Worm (Caenorhabditis elegans) whole organism, L4 larva: ENCODE measurements around the gene D1086.1.
"Not testable (repeated sequence)": the region's sequence is repeated elsewhere in the genome, so short reads cannot be mapped to it uniquely, and the experiment has no call there.

Experiments
- F10B5.3 ChIP-seq: sonication (generic microtip); optimal IDR thresholded peaks from 2 replicates; lab custom pipeline; 2016; ENCODE audit warnings: mild to moderate bottlenecking, missing genetic modification characterization, missing compliant biosample characterization
- F44E2.7 ChIP-seq: fragments of 200-800 bp; sonication (Bioruptor generic); IDR thresholded peaks from 2 replicates; pipeline ENCODE4 v2.1.2; 2022; ENCODE audit warnings: missing genetic modification characterization, missing compliant biosample characterization
- Y75B8A.6 ChIP-seq: fragments of 200-800 bp; sonication (Bioruptor generic); IDR thresholded peaks from 2 replicates; pipeline ENCODE4 v1.3.6; 2022; ENCODE audit warnings: missing genetic modification reagents, missing genetic modification characterization, missing compliant biosample characterization
- ZK337.2 ChIP-seq: fragments of 200-800 bp; sonication (Bioruptor generic); IDR thresholded peaks from 2 replicates; pipeline ENCODE4 v1.3.6; 2022; ENCODE audit warnings: missing genetic modification reagents, missing genetic modification characterization, missing compliant biosample characterization
- aha-1 ChIP-seq: fragments of 150-350 bp; peaks from one replicate; lab custom pipeline; 2014; ENCODE audit warnings: missing biosample characterization, missing genetic modification characterization
- arid-1 ChIP-seq: fragments of 200-800 bp; sonication (Bioruptor generic); conservative IDR thresholded peaks from 2 replicates; pipeline ENCODE4 v1.3.6; 2022; ENCODE audit warnings: missing genetic modification reagents, missing genetic modification characterization, missing compliant biosample characterization
- ceh-20 ChIP-seq: fragments of 200-800 bp; sonication (Bioruptor generic); IDR thresholded peaks from 2 replicates; pipeline ENCODE4 v1.3.6; 2022; ENCODE audit warnings: missing genetic modification reagents, missing genetic modification characterization, missing compliant biosample characterization
- ceh-44 ChIP-seq: fragments of 200-800 bp; sonication (Bioruptor generic); IDR thresholded peaks from 2 replicates; pipeline ENCODE4 v1.3.6; 2022; ENCODE audit warnings: missing genetic modification reagents, missing genetic modification characterization, missing compliant biosample characterization
- ces-1 ChIP-seq: fragments of 150-350 bp; sonication (generic microtip); optimal IDR thresholded peaks from 4 replicates; lab custom pipeline; 2014; ENCODE audit warnings: missing biosample characterization, missing genetic modification reagents, missing genetic modification characterization
- cey-2 ChIP-seq: sonication (generic microtip); optimal IDR thresholded peaks from 3 replicates; lab custom pipeline; 2017; ENCODE audit warnings: missing genetic modification characterization, mild to moderate bottlenecking, missing compliant biosample characterization, antibody characterized with exemption, borderline replicate concordance; ENCODE audit not compliant: insufficient read depth
- ctbp-1 ChIP-seq: fragments of 200-800 bp; sonication (Bioruptor generic); IDR thresholded peaks from 2 replicates; pipeline ENCODE4 v1.3.6; 2022; ENCODE audit warnings: missing genetic modification reagents, missing genetic modification characterization, missing compliant biosample characterization
- daf-16 ChIP-seq, 3 experiments: sonication (generic microtip); optimal IDR thresholded peaks; 2 replicates each; lab custom pipeline; 2016 to 2017; ENCODE audit warnings: missing genetic modification characterization in 3 of 3, missing genetic modification reagents in 3 of 3, mild to moderate bottlenecking in 2 of 3, missing compliant biosample characterization in 2 of 3, missing biosample characterization in 1 of 3, moderate library complexity in 1 of 3
- daf-8 ChIP-seq: fragments of 200-800 bp; sonication (Bioruptor generic); IDR thresholded peaks from 2 replicates; pipeline ENCODE4 v1.3.6; 2022; ENCODE audit warnings: missing genetic modification characterization, missing compliant biosample characterization
- dpl-1 ChIP-seq: fragments of 150-350 bp; optimal IDR thresholded peaks from 2 replicates; lab custom pipeline; 2014; ENCODE audit warnings: missing biosample characterization, missing genetic modification reagents, missing genetic modification characterization
- gei-8 ChIP-seq: fragments of 200-800 bp; sonication (Bioruptor generic); optimal IDR thresholded peaks from 2 replicates; lab custom pipeline; 2018; ENCODE audit warnings: mild to moderate bottlenecking, missing genetic modification characterization, missing compliant biosample characterization
- hif-1 ChIP-seq, 2 experiments: sonication (generic microtip); optimal IDR thresholded peaks; 2 replicates each; lab custom pipeline; 2016 to 2017; ENCODE audit warnings: missing compliant biosample characterization in 2 of 2, missing genetic modification characterization in 2 of 2, missing genetic modification reagents in 2 of 2, missing genotype in 2 of 2, mild to moderate bottlenecking in 1 of 2
- hlh-11 ChIP-seq: fragments of 200-800 bp; sonication (Bioruptor generic); optimal IDR thresholded peaks from 2 replicates; lab custom pipeline; 2018; ENCODE audit warnings: mild to moderate bottlenecking, missing genetic modification characterization, missing compliant biosample characterization
- hlh-30 ChIP-seq: sonication (generic microtip); optimal IDR thresholded peaks from 2 replicates; lab custom pipeline; 2017; ENCODE audit warnings: antibody characterized with exemption, mild to moderate bottlenecking, missing genetic modification characterization, missing compliant biosample characterization; ENCODE audit not compliant: insufficient read depth
- lir-3 ChIP-seq: sonication (generic microtip); optimal IDR thresholded peaks from 2 replicates; lab custom pipeline; 2016; ENCODE audit warnings: mild to moderate bottlenecking, missing genetic modification characterization, missing compliant biosample characterization
- lsy-2 ChIP-seq, 2 experiments: fragments of 150-350 bp in 1 of 2; sonication (generic microtip) in 1 of 2; optimal IDR thresholded peaks; 2 replicates each; lab custom pipeline; 2014 to 2017; ENCODE audit warnings: missing biosample characterization in 2 of 2, missing genetic modification characterization in 2 of 2
- madf-5 ChIP-seq, 2 experiments: fragments of 200-800 bp; sonication (Bioruptor generic); IDR thresholded peaks; 2 replicates each; pipeline ENCODE4 v1.3.6; 2022; ENCODE audit warnings: missing compliant biosample characterization in 2 of 2, missing genetic modification characterization in 2 of 2
- madf-9 ChIP-seq: fragments of 200-800 bp; sonication (Bioruptor generic); conservative IDR thresholded peaks from 2 replicates; pipeline ENCODE4 v1.3.6; 2022; ENCODE audit warnings: missing genetic modification reagents, missing genetic modification characterization, missing compliant biosample characterization
- mdt-29 ChIP-seq: fragments of 200-800 bp; sonication (Bioruptor generic); IDR thresholded peaks from 2 replicates; pipeline ENCODE4 v1.3.6; 2022; ENCODE audit warnings: missing genetic modification reagents, missing genetic modification characterization, missing compliant biosample characterization
- mes-2 ChIP-seq: sonication (generic microtip); optimal IDR thresholded peaks from 2 replicates; lab custom pipeline; 2016; ENCODE audit warnings: missing genotype, mild to moderate bottlenecking, missing genetic modification characterization, missing compliant biosample characterization; ENCODE audit not compliant: poor library complexity, severe bottlenecking
- nhr-10 ChIP-seq: fragments of 150-350 bp; optimal IDR thresholded peaks from 2 replicates; lab custom pipeline; 2014; ENCODE audit warnings: missing biosample characterization, missing genetic modification characterization
- nhr-25 ChIP-seq: sonication (generic microtip); optimal IDR thresholded peaks from 2 replicates; lab custom pipeline; 2017; ENCODE audit warnings: missing genetic modification characterization, mild to moderate bottlenecking, missing compliant biosample characterization, antibody characterized with exemption, moderate library complexity, borderline replicate concordance; ENCODE audit not compliant: insufficient read depth
- nhr-28 ChIP-seq: fragments of 150-350 bp; optimal IDR thresholded peaks from 2 replicates; lab custom pipeline; 2014; ENCODE audit warnings: missing biosample characterization, missing genetic modification characterization
- nhr-41 ChIP-seq: fragments of 200-800 bp; sonication (Bioruptor generic); IDR thresholded peaks from 2 replicates; pipeline ENCODE4 v1.3.6; 2022; ENCODE audit warnings: missing genetic modification reagents, missing genetic modification characterization, missing compliant biosample characterization
- nhr-42 ChIP-seq: fragments of 200-800 bp; sonication (Bioruptor generic); IDR thresholded peaks from 2 replicates; pipeline ENCODE4 v1.3.6; 2022; ENCODE audit warnings: missing genetic modification characterization, missing compliant biosample characterization
- nhr-48 ChIP-seq: sonication (generic microtip); optimal IDR thresholded peaks from 2 replicates; lab custom pipeline; 2016; ENCODE audit warnings: mild to moderate bottlenecking, missing genetic modification characterization, missing compliant biosample characterization
- nhr-6 ChIP-seq: fragments of 150-350 bp; optimal IDR thresholded peaks from 2 replicates; lab custom pipeline; 2014; ENCODE audit warnings: missing biosample characterization, missing genetic modification characterization
- nhr-77 ChIP-seq: fragments of 150-350 bp; optimal IDR thresholded peaks from 2 replicates; lab custom pipeline; 2014; ENCODE audit warnings: missing biosample characterization, missing genetic modification characterization
- pha-4 ChIP-seq, 2 experiments: fragments of 150-350 bp in 1 of 2; fragments of 200-800 bp in 1 of 2; sonication (Bioruptor generic) in 1 of 2; IDR thresholded peaks in 1 of 2; optimal IDR thresholded peaks in 1 of 2; 2 replicates each; pipeline versions ENCODE4 v1.3.6 to Lab custom; 2014 to 2022; ENCODE audit warnings: missing genetic modification characterization in 2 of 2, missing genetic modification reagents in 2 of 2, missing biosample characterization in 1 of 2, missing compliant biosample characterization in 1 of 2
- php-3 ChIP-seq: fragments of 200-800 bp; sonication (Bioruptor generic); IDR thresholded peaks from 2 replicates; pipeline ENCODE4 v1.3.6; 2022; ENCODE audit warnings: missing genetic modification reagents, missing genetic modification characterization, missing compliant biosample characterization
- rbr-2 ChIP-seq: sonication (generic microtip); optimal IDR thresholded peaks from 2 replicates; lab custom pipeline; 2016; ENCODE audit warnings: missing genotype, missing genetic modification characterization, missing compliant biosample characterization
- saeg-2 ChIP-seq: fragments of 200-800 bp; sonication (Bioruptor generic); IDR thresholded peaks from 2 replicates; pipeline ENCODE4 v1.3.6; 2022; ENCODE audit warnings: missing genetic modification reagents, missing genetic modification characterization, missing compliant biosample characterization
- set-16 ChIP-seq: fragments of 200-800 bp; sonication (Bioruptor generic); IDR thresholded peaks from 2 replicates; pipeline ENCODE4 v1.3.6; 2022; ENCODE audit warnings: missing genetic modification reagents, missing genetic modification characterization, missing compliant biosample characterization
- spr-1 ChIP-seq: sonication (generic microtip); optimal IDR thresholded peaks from 2 replicates; lab custom pipeline; 2016; ENCODE audit warnings: mild to moderate bottlenecking, missing genetic modification characterization, missing compliant biosample characterization
- tag-97 ChIP-seq: fragments of 200-800 bp; sonication (Bioruptor generic); IDR thresholded peaks from 2 replicates; pipeline ENCODE4 v1.3.6; 2022; ENCODE audit warnings: missing genetic modification characterization, missing compliant biosample characterization
- unc-62 ChIP-seq, 3 experiments: fragments of 150-350 bp in 1 of 3; sonication (generic microtip); optimal IDR thresholded peaks in 2 of 3; peaks in 1 of 3; 1 replicate in 1 of 3; 2 replicates in 2 of 3; lab custom pipeline; 2014 to 2017; ENCODE audit warnings: missing biosample characterization in 3 of 3, missing genetic modification characterization in 3 of 3, missing genetic modification reagents in 3 of 3, missing genotype in 1 of 3
- zip-11 ChIP-seq: fragments of 200-800 bp; sonication (Bioruptor generic); IDR thresholded peaks from 2 replicates; pipeline ENCODE4 v1.3.6; 2022; ENCODE audit warnings: missing genetic modification characterization, missing compliant biosample characterization
- zip-2 ChIP-seq: fragments of 150-350 bp; optimal IDR thresholded peaks from 2 replicates; lab custom pipeline; 2014; ENCODE audit warnings: missing biosample characterization, missing genetic modification characterization

Gene D1086.1

ce11 chrV:14098519-14098918 lies at the start of gene D1086.1, which contains the start of gene D1086.2:
Gene D1086.1 (plus strand): TSS chrV:14098858.
Gene D1086.2 (minus strand): TSS chrV:14098668.
- TF ChIP-seq daf-16 (GFP tag; optimal IDR thresholded peaks at IDR 0.05; lab: Kevin White, UChicago) (peak in 1 of 2 experiments; percentile 94), daf-16 (tag; optimal IDR thresholded peaks at IDR 0.05; lab: Kevin White, UChicago) (no peak), aha-1 (peak; percentile 39), daf-8 (GFP tag; lab: Robert Waterston, UW) (no peak), Y75B8A.6 (GFP tag; lab: Robert Waterston, UW) (no peak), nhr-42 (GFP tag; lab: Robert Waterston, UW) (no peak)
- TF ChIP-seq, all 104 proteins: peak for 2

- TF ChIP-seq dpl-1 (GFP tag; lab: Kevin White, UChicago); ceh-44 (GFP tag; lab: Robert Waterston, UW); ces-1 (GFP tag; lab: Kevin White, UChicago): not testable (repeated sequence)
Observed at ce11 chrV:14049274-14049673, 49.4 kb upstream of the D1086.1 start, which contains the start of gene F58D12.1. Gene F58D12.1 (plus strand): TSS chrV:14049574.

- peak; percentile 69 for TF ChIP-seq zip-2 (tag; lab: Kevin White, UChicago)
- TF ChIP-seq ceh-20 (GFP tag; lab: Robert Waterston, UW), result peak; percentile 98
- TF ChIP-seq madf-5 (GFP tag; IDR thresholded peaks at IDR 0.05; lab: Robert Waterston, UW), result peak; percentile 55 to 97; a peak in 3 of 4 replicates
- TF ChIP-seq hif-1 (tag; optimal IDR thresholded peaks at IDR 0.05; lab: Kevin White, UChicago), result peak; percentile 61 to 94
- peak; percentile 97 for TF ChIP-seq php-3 (GFP tag; lab: Robert Waterston, UW)
- peak; percentile 28 to 38 for TF ChIP-seq daf-16 (GFP tag; optimal IDR thresholded peaks at IDR 0.05; lab: Kevin White, UChicago)
- peak; percentile 43 for TF ChIP-seq daf-16 (tag; optimal IDR thresholded peaks at IDR 0.05; lab: Kevin White, UChicago)
- peak; percentile 42 to 93 for TF ChIP-seq lsy-2 (tag; optimal IDR thresholded peaks at IDR 0.05; lab: Kevin White, UChicago)
- TF ChIP-seq nhr-77 (tag; lab: Kevin White, UChicago), result peak; percentile 54
- peak; percentile 26 for TF ChIP-seq lir-3 (tag; lab: Kevin White, UChicago)
- TF ChIP-seq set-16 (GFP tag; lab: Robert Waterston, UW), result peak; percentile 78
- TF ChIP-seq nhr-25 (tag; lab: Kevin White, UChicago), result peak; percentile 55
- peak; percentile 87 for TF ChIP-seq nhr-6 (tag; lab: Kevin White, UChicago)
- TF ChIP-seq ZK337.2 (GFP tag; lab: Robert Waterston, UW), result peak; percentile 99
- peak; percentile 98 for TF ChIP-seq hlh-30
- peak; percentile 92 for TF ChIP-seq rbr-2
- peak; percentile 96 for TF ChIP-seq pha-4 (GFP tag; IDR thresholded peaks at IDR 0.05; lab: Robert Waterston, UW)
- TF ChIP-seq pha-4, unc-62 (tag; optimal IDR thresholded peaks at IDR 0.05; lab: Kevin White, UChicago): not testable (repeated sequence)
- peak; percentile 1 for TF ChIP-seq cey-2 (tag; lab: Kevin White, UChicago)
- TF ChIP-seq mes-2 (tag; lab: Kevin White, UChicago), result peak; percentile 100
- peak; percentile 95 for TF ChIP-seq saeg-2 (GFP tag; lab: Robert Waterston, UW)
- TF ChIP-seq F10B5.3 (tag; lab: Kevin White, UChicago), result peak; percentile 18
- TF ChIP-seq aha-1, result peak; percentile 97
- TF ChIP-seq arid-1, result peak; percentile 94
- peak; percentile 90 for TF ChIP-seq nhr-48
- TF ChIP-seq nhr-41 (GFP tag; lab: Robert Waterston, UW), result peak; percentile 74; the same call in 1 of the 2 replicates
- TF ChIP-seq F44E2.7 (GFP tag; lab: Robert Waterston, UW), result peak; percentile 86
- TF ChIP-seq dpl-1 (GFP tag; lab: Kevin White, UChicago), result peak; percentile 90
- peak; percentile 35 for TF ChIP-seq nhr-10 (tag; lab: Kevin White, UChicago)
- TF ChIP-seq ctbp-1 (GFP tag; lab: Robert Waterston, UW), result peak; percentile 98
- peak; percentile 94 for TF ChIP-seq mdt-29 (GFP tag; lab: Robert Waterston, UW)
- peak; percentile 72 for TF ChIP-seq nhr-28 (tag; lab: Kevin White, UChicago)
- TF ChIP-seq spr-1 (tag; lab: Kevin White, UChicago), result peak; percentile 84
- TF ChIP-seq zip-11 (GFP tag; lab: Robert Waterston, UW), result 0 out of 2 replicates have a peak, but pooled peaks have one; percentile 34
- peak; percentile 97 for TF ChIP-seq nhr-42 (GFP tag; lab: Robert Waterston, UW)
- TF ChIP-seq madf-9, result peak; percentile 97
- TF ChIP-seq gei-8 (GFP tag; lab: Kevin White, UChicago), result peak; percentile 53
- TF ChIP-seq tag-97 (GFP tag; lab: Robert Waterston, UW), result peak; percentile 93
- peak in 1 of 2 experiments; percentile 99 for TF ChIP-seq unc-62 (GFP tag; optimal IDR thresholded peaks at IDR 0.05 in 1 of 2; lab: Kevin White, UChicago)
- TF ChIP-seq hlh-11 (tag; lab: Kevin White, UChicago), result peak; percentile 95
Observed at ce11 chrV:14055097-14055496, 43.6 kb upstream of the D1086.1 start.
